Worm (Caenorhabditis elegans): Measurements from ENCODE around the gene gpa-9.

ce11 chrV:12658142-12658541 lies 9.0 kb upstream of the gpa-9 start, which contains the start of gene W05B10.6:
- TF ChIP-seq mes-2 (tag; optimal IDR thresholded peaks at IDR 0.05; ENCODE audit: poor library complexity, severe bottlenecking) (no peak), ama-1 (optimal IDR thresholded peaks at IDR 0.05) (no peak), skn-1 (tag; optimal IDR thresholded peaks at IDR 0.05) (no peak), lin-39 (tag; optimal IDR thresholded peaks at IDR 0.05) (no peak)

All from whole organism, L4 larva.